Worm (Caenorhabditis elegans) whole organism, L4 larva: ENCODE results near the gene ZK287.1.

ENCODE experiments used
- F10B5.3 ChIP-seq: sonication (generic microtip); optimal IDR thresholded peaks from 2 replicates; lab custom pipeline; 2016; ENCODE audit warnings: mild to moderate bottlenecking, missing genetic modification characterization, missing compliant biosample characterization
- F37D6.2 ChIP-seq: sonication (generic microtip); optimal IDR thresholded peaks from 2 replicates; lab custom pipeline; 2016; ENCODE audit warnings: mild to moderate bottlenecking, missing genetic modification characterization, missing compliant biosample characterization
- F49E8.2 ChIP-seq: sonication (generic microtip); optimal IDR thresholded peaks from 2 replicates; lab custom pipeline; 2016; ENCODE audit warnings: missing compliant biosample characterization, mild to moderate bottlenecking, missing genetic modification characterization, borderline replicate concordance
- R02D3.7 ChIP-seq: fragments of 150-350 bp; sonication (generic microtip); optimal IDR thresholded peaks from 3 replicates; lab custom pipeline; 2014; ENCODE audit warnings: missing biosample characterization, missing genetic modification characterization
- T20F7.1 ChIP-seq: fragments of 200-800 bp; sonication (Bioruptor generic); optimal IDR thresholded peaks from 2 replicates; lab custom pipeline; 2018; ENCODE audit warnings: mild to moderate bottlenecking, missing genetic modification characterization, missing compliant biosample characterization
- Y105C5A.15 ChIP-seq: fragments of 200-800 bp; sonication (Bioruptor generic); IDR thresholded peaks from 2 replicates; pipeline ENCODE4 v1.3.6; 2022; ENCODE audit warnings: missing genetic modification characterization, missing compliant biosample characterization
- aha-1 ChIP-seq: fragments of 150-350 bp; peaks from one replicate; lab custom pipeline; 2014; ENCODE audit warnings: missing biosample characterization, missing genetic modification characterization
- aly-2 ChIP-seq: sonication (generic microtip); optimal IDR thresholded peaks from 2 replicates; lab custom pipeline; 2018; ENCODE audit warnings: missing biosample characterization, missing genetic modification characterization
- ama-1 ChIP-seq: fragments of 150-350 bp; optimal IDR thresholded peaks from 2 replicates; lab custom pipeline; 2014; ENCODE audit warnings: inconsistent platforms, mixed read lengths
- attf-4 ChIP-seq: sonication (generic microtip); optimal IDR thresholded peaks from 3 replicates; lab custom pipeline; 2017; ENCODE audit warnings: missing biosample characterization, missing genetic modification characterization
- ceh-20 ChIP-seq: fragments of 200-800 bp; sonication (Bioruptor generic); IDR thresholded peaks from 2 replicates; pipeline ENCODE4 v1.3.6; 2022; ENCODE audit warnings: missing genetic modification reagents, missing genetic modification characterization, missing compliant biosample characterization
- ces-1 ChIP-seq: fragments of 150-350 bp; sonication (generic microtip); optimal IDR thresholded peaks from 4 replicates; lab custom pipeline; 2014; ENCODE audit warnings: missing biosample characterization, missing genetic modification reagents, missing genetic modification characterization
- cey-2 ChIP-seq: sonication (generic microtip); optimal IDR thresholded peaks from 3 replicates; lab custom pipeline; 2017; ENCODE audit warnings: missing genetic modification characterization, mild to moderate bottlenecking, missing compliant biosample characterization, antibody characterized with exemption, borderline replicate concordance; ENCODE audit not compliant: insufficient read depth
- daf-16 ChIP-seq, 3 experiments: sonication (generic microtip); optimal IDR thresholded peaks; 2 replicates each; lab custom pipeline; 2016 to 2017; ENCODE audit warnings: missing genetic modification characterization in 3 of 3, missing genetic modification reagents in 3 of 3, mild to moderate bottlenecking in 2 of 3, missing compliant biosample characterization in 2 of 3, missing biosample characterization in 1 of 3, moderate library complexity in 1 of 3
- dmd-6 ChIP-seq: fragments of 200-800 bp; sonication (Bioruptor generic); IDR thresholded peaks from 2 replicates; pipeline ENCODE4 v1.3.6; 2022; ENCODE audit warnings: missing genetic modification reagents, missing genetic modification characterization, missing compliant biosample characterization
- duxl-1 ChIP-seq: sonication (generic microtip); optimal IDR thresholded peaks from 2 replicates; lab custom pipeline; 2016; ENCODE audit warnings: mild to moderate bottlenecking, missing genetic modification characterization, moderate library complexity, missing compliant biosample characterization; ENCODE audit not compliant: poor library complexity
- dve-1 ChIP-seq: sonication (generic microtip); optimal IDR thresholded peaks from 2 replicates; lab custom pipeline; 2017; ENCODE audit warnings: antibody characterized with exemption, mild to moderate bottlenecking, missing genetic modification characterization, missing compliant biosample characterization; ENCODE audit not compliant: insufficient read depth
- hlh-11 ChIP-seq: fragments of 200-800 bp; sonication (Bioruptor generic); optimal IDR thresholded peaks from 2 replicates; lab custom pipeline; 2018; ENCODE audit warnings: mild to moderate bottlenecking, missing genetic modification characterization, missing compliant biosample characterization
- hlh-30 ChIP-seq: sonication (generic microtip); optimal IDR thresholded peaks from 2 replicates; lab custom pipeline; 2017; ENCODE audit warnings: antibody characterized with exemption, mild to moderate bottlenecking, missing genetic modification characterization, missing compliant biosample characterization; ENCODE audit not compliant: insufficient read depth
- jun-1 ChIP-seq: fragments of 150-350 bp; optimal IDR thresholded peaks from 2 replicates; lab custom pipeline; 2014; ENCODE audit warnings: missing biosample characterization, missing genetic modification reagents, missing genetic modification characterization
- lin-29 ChIP-seq: fragments of 200-800 bp; sonication (Bioruptor generic); IDR thresholded peaks from 2 replicates; pipeline ENCODE4 v1.3.6; 2022; ENCODE audit warnings: missing genetic modification reagents, missing genetic modification characterization, missing compliant biosample characterization
- madf-9 ChIP-seq: fragments of 200-800 bp; sonication (Bioruptor generic); conservative IDR thresholded peaks from 2 replicates; pipeline ENCODE4 v1.3.6; 2022; ENCODE audit warnings: missing genetic modification reagents, missing genetic modification characterization, missing compliant biosample characterization
- mdt-29 ChIP-seq: fragments of 200-800 bp; sonication (Bioruptor generic); IDR thresholded peaks from 2 replicates; pipeline ENCODE4 v1.3.6; 2022; ENCODE audit warnings: missing genetic modification reagents, missing genetic modification characterization, missing compliant biosample characterization
- mep-1 ChIP-seq: fragments of 150-350 bp; sonication (generic microtip); optimal IDR thresholded peaks from 3 replicates; lab custom pipeline; 2014; ENCODE audit warnings: missing biosample characterization, missing genetic modification characterization
- mxl-2 ChIP-seq: fragments of 200-800 bp; sonication (Bioruptor generic); conservative IDR thresholded peaks from 2 replicates; pipeline ENCODE4 v1.3.6; 2022; ENCODE audit warnings: missing genetic modification reagents, missing genetic modification characterization, missing compliant biosample characterization
- nhr-10 ChIP-seq: fragments of 150-350 bp; optimal IDR thresholded peaks from 2 replicates; lab custom pipeline; 2014; ENCODE audit warnings: missing biosample characterization, missing genetic modification characterization
- nhr-28 ChIP-seq: fragments of 150-350 bp; optimal IDR thresholded peaks from 2 replicates; lab custom pipeline; 2014; ENCODE audit warnings: missing biosample characterization, missing genetic modification characterization
- nhr-41 ChIP-seq: fragments of 200-800 bp; sonication (Bioruptor generic); IDR thresholded peaks from 2 replicates; pipeline ENCODE4 v1.3.6; 2022; ENCODE audit warnings: missing genetic modification reagents, missing genetic modification characterization, missing compliant biosample characterization
- nhr-77 ChIP-seq: fragments of 150-350 bp; optimal IDR thresholded peaks from 2 replicates; lab custom pipeline; 2014; ENCODE audit warnings: missing biosample characterization, missing genetic modification characterization
- php-3 ChIP-seq: fragments of 200-800 bp; sonication (Bioruptor generic); IDR thresholded peaks from 2 replicates; pipeline ENCODE4 v1.3.6; 2022; ENCODE audit warnings: missing genetic modification reagents, missing genetic modification characterization, missing compliant biosample characterization
- pqm-1 ChIP-seq: sonication (generic microtip); optimal IDR thresholded peaks from 2 replicates; lab custom pipeline; 2017; ENCODE audit warnings: missing biosample characterization, missing genetic modification characterization
- saeg-2 ChIP-seq: fragments of 200-800 bp; sonication (Bioruptor generic); IDR thresholded peaks from 2 replicates; pipeline ENCODE4 v1.3.6; 2022; ENCODE audit warnings: missing genetic modification reagents, missing genetic modification characterization, missing compliant biosample characterization
- spr-3 ChIP-seq: fragments of 200-800 bp; sonication (Bioruptor generic); optimal IDR thresholded peaks from 2 replicates; lab custom pipeline; 2018; ENCODE audit warnings: mild to moderate bottlenecking, missing genetic modification characterization, missing compliant biosample characterization
- tra-1 ChIP-seq: fragments of 200-800 bp; sonication (Bioruptor generic); IDR thresholded peaks from 2 replicates; pipeline ENCODE4 v1.3.6; 2022; ENCODE audit warnings: missing genetic modification reagents, missing genetic modification characterization, missing compliant biosample characterization
- unc-130 ChIP-seq: sonication (generic microtip); optimal IDR thresholded peaks from 2 replicates; lab custom pipeline; 2016; ENCODE audit warnings: missing genetic modification reagents, missing genetic modification characterization, missing compliant biosample characterization
- unc-62 ChIP-seq, 3 experiments: fragments of 150-350 bp in 1 of 3; sonication (generic microtip); optimal IDR thresholded peaks in 2 of 3; peaks in 1 of 3; 1 replicate in 1 of 3; 2 replicates in 2 of 3; lab custom pipeline; 2014 to 2017; ENCODE audit warnings: missing biosample characterization in 3 of 3, missing genetic modification characterization in 3 of 3, missing genetic modification reagents in 3 of 3, missing genotype in 1 of 3
- zfp-2 ChIP-seq: sonication (generic microtip); optimal IDR thresholded peaks from 2 replicates; lab custom pipeline; 2016; ENCODE audit warnings: mild to moderate bottlenecking, missing genetic modification characterization, missing compliant biosample characterization
- zip-11 ChIP-seq: fragments of 200-800 bp; sonication (Bioruptor generic); IDR thresholded peaks from 2 replicates; pipeline ENCODE4 v1.3.6; 2022; ENCODE audit warnings: missing genetic modification characterization, missing compliant biosample characterization

ZK287.1 gene

ce11 chrV:9704399-9704798 is 37.9 kb downstream of the ZK287.1 start (continued):
- TF ChIP-seq cey-2 (no peak), mep-1 (tag; lab: Kevin White, UChicago) (peak; percentile 66), pqm-1 (tag; lab: Kevin White, UChicago) (no peak), ama-1 (lab: Kevin White, UChicago) (no peak)
- TF ChIP-seq, all 104 proteins: peak for 13

- TF ChIP-seq aha-1 (tag; lab: Kevin White, UChicago) (peak; percentile 91), cey-2 (no peak)
- TF ChIP-seq, all 104 proteins: peak for 1
These were observed 40.1 kb downstream of the ZK287.1 start for ce11 chrV:9706592-9706991.

ce11 chrV:9709747-9710146 is 43.3 kb downstream of the ZK287.1 start, which contains the start of gene tag-120:
Gene tag-120 (minus strand): TSS chrV:9709814.
- TF ChIP-seq Y105C5A.15 (GFP tag; lab: Robert Waterston, UW) (no peak), aly-2 (tag; lab: Kevin White, UChicago) (no peak), nhr-28 (tag; lab: Kevin White, UChicago) (peak; percentile 29), dmd-6 (GFP tag; lab: Robert Waterston, UW) (peak; percentile 40; the same call in 1 of the 2 replicates), daf-16 (GFP tag; optimal IDR thresholded peaks at IDR 0.05; lab: Kevin White, UChicago) (no peak), daf-16 (tag; optimal IDR thresholded peaks at IDR 0.05; lab: Kevin White, UChicago) (peak; percentile 46), F49E8.2 (tag; lab: Kevin White, UChicago) (no peak), zip-11 (GFP tag; lab: Robert Waterston, UW) (no peak), nhr-77 (tag; lab: Kevin White, UChicago) (peak; percentile 40), unc-130 (no peak), nhr-41 (GFP tag; lab: Robert Waterston, UW) (no peak), duxl-1 (tag; lab: Kevin White, UChicago) (no peak), ces-1 (GFP tag; lab: Kevin White, UChicago) (no peak), pqm-1 (tag; lab: Kevin White, UChicago) (peak; percentile 51), madf-9 (GFP tag; lab: Robert Waterston, UW) (no peak), jun-1 (tag; lab: Kevin White, UChicago) (no peak), php-3 (GFP tag; lab: Robert Waterston, UW) (no peak), hlh-30 (peak; percentile 12), R02D3.7 (tag; lab: Kevin White, UChicago) (no peak), hlh-11 (tag; lab: Kevin White, UChicago) (peak; percentile 1), nhr-10 (tag; lab: Kevin White, UChicago) (no peak), dve-1 (peak; percentile 18)
- TF ChIP-seq, all 104 proteins: peak for 8

ce11 chrV:9711174-9711573 is 44.7 kb downstream of the ZK287.1 start:
- TF ChIP-seq dve-1 (peak; percentile 51), nhr-28 (tag; lab: Kevin White, UChicago) (peak; percentile 54), hlh-11 (tag; lab: Kevin White, UChicago) (peak; percentile 26), daf-16 (GFP tag; optimal IDR thresholded peaks at IDR 0.05; lab: Kevin White, UChicago) (no peak), daf-16 (tag; optimal IDR thresholded peaks at IDR 0.05; lab: Kevin White, UChicago) (peak; percentile 36), dmd-6 (GFP tag; lab: Robert Waterston, UW) (peak; percentile 42; the same call in 1 of the 2 replicates), F37D6.2 (tag; lab: Kevin White, UChicago) (no peak), spr-3 (GFP tag; lab: Kevin White, UChicago) (no peak), saeg-2 (GFP tag; lab: Robert Waterston, UW) (no peak), pqm-1 (tag; lab: Kevin White, UChicago) (peak; percentile 78), hlh-30 (peak; percentile 58)

ce11 chrV:9712418-9713173 is 46.1 kb downstream of the ZK287.1 start:
- TF ChIP-seq mxl-2 (GFP tag; lab: Robert Waterston, UW) = no peak
- peak; percentile 47 for TF ChIP-seq pqm-1 (tag; lab: Kevin White, UChicago)
- no peak for TF ChIP-seq attf-4 (tag; lab: Kevin White, UChicago)
- TF ChIP-seq lin-29 (GFP tag; lab: Robert Waterston, UW) = no peak
- no peak for TF ChIP-seq F10B5.3 (tag; lab: Kevin White, UChicago)
- no peak for TF ChIP-seq unc-130
- no peak for TF ChIP-seq ceh-20 (GFP tag; lab: Robert Waterston, UW)
- TF ChIP-seq T20F7.1 (GFP tag; lab: Kevin White, UChicago) = no peak
- TF ChIP-seq ama-1 (lab: Kevin White, UChicago) = no peak
- TF ChIP-seq unc-62 (GFP tag; optimal IDR thresholded peaks at IDR 0.05 in 1 of 2; lab: Kevin White, UChicago) = peak in 1 of 2 experiments; percentile 93
- TF ChIP-seq unc-62 (tag; optimal IDR thresholded peaks at IDR 0.05; lab: Kevin White, UChicago) = no peak
- TF ChIP-seq daf-16 (GFP tag; optimal IDR thresholded peaks at IDR 0.05; lab: Kevin White, UChicago) = no peak
- TF ChIP-seq daf-16 (tag; optimal IDR thresholded peaks at IDR 0.05; lab: Kevin White, UChicago) = peak; percentile 37
- no peak for TF ChIP-seq mdt-29 (GFP tag; lab: Robert Waterston, UW)
- no peak for TF ChIP-seq tra-1 (GFP tag; lab: Robert Waterston, UW)
- peak; percentile 67 for TF ChIP-seq aha-1 (tag; lab: Kevin White, UChicago)
- no peak for TF ChIP-seq zfp-2 (tag; lab: Kevin White, UChicago)
- peak; percentile 87 for TF ChIP-seq php-3 (GFP tag; lab: Robert Waterston, UW)
- TF ChIP-seq Y105C5A.15 (GFP tag; lab: Robert Waterston, UW) = no peak
